Worm (Caenorhabditis elegans): ENCODE results near the gene K10D11.5.

K10D11.5 gene

ce11 chrIV:12991629-12992028, at the start of gene K10D11.5:
K10D11.5 (minus strand) TSS chrIV:12991843.
- TF ChIP-seq W03F9.2 (tag; optimal IDR thresholded peaks at IDR 0.05) = no peak
- no peak for TF ChIP-seq dao-5 (tag; optimal IDR thresholded peaks at IDR 0.05)
- no peak for TF ChIP-seq him-1 (tag; optimal IDR thresholded peaks at IDR 0.05)

ce11 chrIV:13038888-13039287, 47.2 kb upstream of the K10D11.5 start, which contains the start of gene F49E11.2:
F49E11.2 (minus strand) TSS chrIV:13038988.
- TF ChIP-seq W03F9.2 (tag; optimal IDR thresholded peaks at IDR 0.05) = no peak
- TF ChIP-seq dao-5 (tag; optimal IDR thresholded peaks at IDR 0.05) = no peak
- TF ChIP-seq him-1 (tag; optimal IDR thresholded peaks at IDR 0.05) = no peak

- TF ChIP-seq him-1 (tag; optimal IDR thresholded peaks at IDR 0.05) (no peak), W03F9.2 (tag; optimal IDR thresholded peaks at IDR 0.05) (no peak), dao-5 (tag; optimal IDR thresholded peaks at IDR 0.05) (no peak)
These were observed 45.2 kb upstream of the K10D11.5 start for ce11 chrIV:13036835-13037234.

- TF ChIP-seq W03F9.2 (tag; optimal IDR thresholded peaks at IDR 0.05) = no peak
- TF ChIP-seq him-1 (tag; optimal IDR thresholded peaks at IDR 0.05) = no peak
- TF ChIP-seq dao-5 (tag; optimal IDR thresholded peaks at IDR 0.05) = no peak
These were observed 43.7 kb upstream of the K10D11.5 start for ce11 chrIV:13035302-13035701.

ce11 chrIV:13033516-13033915, 41.9 kb upstream of the K10D11.5 start:
- TF ChIP-seq W03F9.2 (tag; optimal IDR thresholded peaks at IDR 0.05) = no peak
- no peak for TF ChIP-seq him-1 (tag; optimal IDR thresholded peaks at IDR 0.05)
- TF ChIP-seq dao-5 (tag; optimal IDR thresholded peaks at IDR 0.05) = no peak

- TF ChIP-seq him-1 (tag; optimal IDR thresholded peaks at IDR 0.05) = no peak
- no peak for TF ChIP-seq W03F9.2 (tag; optimal IDR thresholded peaks at IDR 0.05)
- TF ChIP-seq dao-5 (tag; optimal IDR thresholded peaks at IDR 0.05) = no peak
These were observed 40.5 kb upstream of the K10D11.5 start for ce11 chrIV:13032153-13032552.

- no peak for TF ChIP-seq dao-5 (tag; optimal IDR thresholded peaks at IDR 0.05)
- no peak for TF ChIP-seq W03F9.2 (tag; optimal IDR thresholded peaks at IDR 0.05)
- no peak for TF ChIP-seq him-1 (tag; optimal IDR thresholded peaks at IDR 0.05)
These were observed 39.0 kb upstream of the K10D11.5 start for ce11 chrIV:13030467-13031299.

ce11 chrIV:13029674-13030466, 38.2 kb upstream of the K10D11.5 start:
- TF ChIP-seq him-1 (tag; optimal IDR thresholded peaks at IDR 0.05) = no peak
- no peak for TF ChIP-seq W03F9.2 (tag; optimal IDR thresholded peaks at IDR 0.05)
- TF ChIP-seq dao-5 (tag; optimal IDR thresholded peaks at IDR 0.05) = no peak

- no peak for TF ChIP-seq him-1 (tag; optimal IDR thresholded peaks at IDR 0.05)
- no peak for TF ChIP-seq W03F9.2 (tag; optimal IDR thresholded peaks at IDR 0.05)
- no peak for TF ChIP-seq dao-5 (tag; optimal IDR thresholded peaks at IDR 0.05)
These were observed 37.4 kb upstream of the K10D11.5 start for ce11 chrIV:13028746-13029673.

- TF ChIP-seq W03F9.2 (tag; optimal IDR thresholded peaks at IDR 0.05) (no peak), dao-5 (tag; optimal IDR thresholded peaks at IDR 0.05) (no peak), him-1 (tag; optimal IDR thresholded peaks at IDR 0.05) (no peak)
These were observed 36.4 kb upstream of the K10D11.5 start for ce11 chrIV:13027801-13028641.

- TF ChIP-seq him-1 (tag; optimal IDR thresholded peaks at IDR 0.05) (no peak), dao-5 (tag; optimal IDR thresholded peaks at IDR 0.05) (no peak), W03F9.2 (tag; optimal IDR thresholded peaks at IDR 0.05) (no peak)
These were observed 35.1 kb upstream of the K10D11.5 start for ce11 chrIV:13026762-13027161.

ce11 chrIV:13025853-13026343, 34.3 kb upstream of the K10D11.5 start:
- no peak for TF ChIP-seq dao-5 (tag; optimal IDR thresholded peaks at IDR 0.05)
- TF ChIP-seq him-1 (tag; optimal IDR thresholded peaks at IDR 0.05) = peak; percentile 49
- no peak for TF ChIP-seq W03F9.2 (tag; optimal IDR thresholded peaks at IDR 0.05)

All from whole organism, L4/young adult.